Fruit fly (Drosophila melanogaster) whole organism, embryonic: ENCODE results near the gene CG18766.
A peak's percentile ranks its signal among the peaks of the same experiment; 100 is the strongest.

Experiments
- Antp ChIP-seq: fragments of 200-800 bp; sonication (Bioruptor generic); optimal IDR thresholded peaks from 3 replicates; lab custom pipeline; 2016; ENCODE audit warnings: missing biosample characterization, missing genetic modification characterization
- B-H1 ChIP-seq: fragments of 200-800 bp; sonication (Bioruptor generic); IDR thresholded peaks from 3 replicates; pipeline ENCODE4 v1.3.6; 2022; ENCODE audit warnings: missing biosample characterization, missing genetic modification characterization
- B-H2 ChIP-seq: fragments of 200-800 bp; sonication (Bioruptor generic); optimal IDR thresholded peaks from 2 replicates; lab custom pipeline; 2018; ENCODE audit warnings: missing biosample characterization, mild to moderate bottlenecking, missing genetic modification characterization
- BEAF-32 ChIP-seq: fragments of 200-800 bp; sonication (Bioruptor generic); optimal IDR thresholded peaks from 3 replicates; lab custom pipeline; 2017; ENCODE audit warnings: missing biosample characterization, missing genetic modification characterization, mild to moderate bottlenecking, moderate library complexity, missing genetic modification reagents
- CG10274 ChIP-seq: fragments of 200-800 bp; sonication (Bioruptor generic); optimal IDR thresholded peaks from 3 replicates; lab custom pipeline; 2017; ENCODE audit warnings: missing biosample characterization, mild to moderate bottlenecking, missing genetic modification characterization
- CG15011 ChIP-seq: fragments of 200-800 bp; sonication (Bioruptor generic); optimal IDR thresholded peaks from 3 replicates; lab custom pipeline; 2018; ENCODE audit warnings: missing biosample characterization, mild to moderate bottlenecking, missing genetic modification characterization
- CG15269 ChIP-seq: fragments of 200-800 bp; sonication (Bioruptor generic); optimal IDR thresholded peaks from 2 replicates; lab custom pipeline; 2018; ENCODE audit warnings: missing biosample characterization, mild to moderate bottlenecking, missing genetic modification characterization, moderate library complexity
- CG1603 ChIP-seq: fragments of 200-800 bp; sonication (Bioruptor generic); optimal IDR thresholded peaks from 2 replicates; lab custom pipeline; 2019; ENCODE audit warnings: missing biosample characterization, mild to moderate bottlenecking, missing genetic modification characterization, moderate library complexity
- CG17186 ChIP-seq: fragments of 200-800 bp; sonication (Bioruptor generic); optimal IDR thresholded peaks from 3 replicates; lab custom pipeline; 2017; ENCODE audit warnings: missing biosample characterization, missing genetic modification reagents, missing genetic modification characterization
- CG2129 ChIP-seq: fragments of 200-800 bp; sonication (Bioruptor generic); IDR thresholded peaks from 2 replicates; pipeline ENCODE4 v1.3.6; 2022; ENCODE audit warnings: missing biosample characterization, missing genetic modification characterization; ENCODE audit not compliant: partially characterized antibody
- CG2202 ChIP-seq: fragments of 200-800 bp; sonication (Bioruptor generic); optimal IDR thresholded peaks from 2 replicates; lab custom pipeline; 2018; ENCODE audit warnings: missing biosample characterization, mild to moderate bottlenecking, missing genetic modification characterization
- CG3163 ChIP-seq: fragments of 200-800 bp; sonication (Bioruptor generic); optimal IDR thresholded peaks from 3 replicates; lab custom pipeline; 2016; ENCODE audit warnings: missing biosample characterization, missing genetic modification characterization
- CG34422 ChIP-seq: fragments of 200-800 bp; sonication (Bioruptor generic); IDR thresholded peaks from 3 replicates; pipeline ENCODE4 v1.3.6; 2022; ENCODE audit warnings: missing biosample characterization, missing genetic modification characterization
- CG5245 ChIP-seq: fragments of 200-800 bp; sonication (Bioruptor generic); optimal IDR thresholded peaks from 3 replicates; lab custom pipeline; 2016; ENCODE audit warnings: missing biosample characterization, missing genetic modification characterization
- CG5953 ChIP-seq: fragments of 200-800 bp; sonication (Bioruptor generic); IDR thresholded peaks from 2 replicates; pipeline ENCODE4 v1.3.6; 2022; ENCODE audit warnings: missing biosample characterization, missing genetic modification characterization
- CG6654 ChIP-seq: fragments of 200-800 bp; sonication (Bioruptor generic); optimal IDR thresholded peaks from 2 replicates; lab custom pipeline; 2017; ENCODE audit warnings: missing biosample characterization, mild to moderate bottlenecking, missing genetic modification characterization
- CG6683 ChIP-seq: fragments of 200-800 bp; sonication (Bioruptor generic); optimal IDR thresholded peaks from 2 replicates; lab custom pipeline; 2017; ENCODE audit warnings: missing biosample characterization, mild to moderate bottlenecking, missing genetic modification characterization, missing genetic modification reagents
- CG8290 ChIP-seq, 3 experiments: fragments of 200-800 bp; sonication (Bioruptor generic); optimal IDR thresholded peaks; 2 replicates each; lab custom pipeline; 2016 to 2019; ENCODE audit warnings: missing biosample characterization in 3 of 3, missing genetic modification characterization in 3 of 3, mild to moderate bottlenecking in 2 of 3, moderate library complexity in 1 of 3
- CG8388 ChIP-seq: fragments of 200-800 bp; sonication (Bioruptor generic); optimal IDR thresholded peaks from 2 replicates; lab custom pipeline; 2019; ENCODE audit warnings: missing biosample characterization, mild to moderate bottlenecking, missing genetic modification characterization, moderate library complexity
- CG8924 ChIP-seq: fragments of 200-800 bp; optimal IDR thresholded peaks from 3 replicates; lab custom pipeline; 2019; ENCODE audit warnings: missing biosample characterization, mild to moderate bottlenecking, missing genetic modification characterization, moderate library complexity
- CHES-1-like ChIP-seq: fragments of 200-800 bp; sonication (Bioruptor generic); optimal IDR thresholded peaks from 2 replicates; lab custom pipeline; 2016; ENCODE audit warnings: missing biosample characterization, missing genetic modification characterization
- CoRest ChIP-seq: fragments of 200-800 bp; sonication (Bioruptor generic); optimal IDR thresholded peaks from 3 replicates; lab custom pipeline; 2018; ENCODE audit warnings: missing biosample characterization, mild to moderate bottlenecking, missing genetic modification characterization, moderate library complexity
- Dll ChIP-seq: fragments of 200-800 bp; sonication (Bioruptor generic); IDR thresholded peaks from 4 replicates; pipeline ENCODE4 v1.3.6; 2022; ENCODE audit warnings: missing biosample characterization, missing genetic modification characterization; ENCODE audit not compliant: partially characterized antibody
- HLH4C ChIP-seq: fragments of 200-800 bp; sonication (Bioruptor generic); IDR thresholded peaks from 3 replicates; pipeline ENCODE4 v1.3.6; 2022; ENCODE audit warnings: missing biosample characterization, missing genetic modification characterization; ENCODE audit not compliant: partially characterized antibody
- Lim3 ChIP-seq: fragments of 200-800 bp; sonication (Bioruptor generic); IDR thresholded peaks from 2 replicates; pipeline ENCODE4 v1.3.6; 2022; ENCODE audit warnings: missing biosample characterization, missing genetic modification characterization
- NFAT ChIP-seq: fragments of 200-800 bp; sonication (Bioruptor generic); IDR thresholded peaks from 2 replicates; pipeline ENCODE4 v1.3.6; 2022; ENCODE audit warnings: missing biosample characterization, missing genetic modification characterization
- Nf-YC ChIP-seq: fragments of 200-800 bp; optimal IDR thresholded peaks from 3 replicates; lab custom pipeline; 2019; ENCODE audit warnings: missing biosample characterization, mild to moderate bottlenecking, missing genetic modification characterization, moderate library complexity
- Poxn ChIP-seq: fragments of 200-800 bp; sonication (Bioruptor generic); IDR thresholded peaks from 2 replicates; pipeline ENCODE4 v1.3.6; 2022; ENCODE audit warnings: missing biosample characterization, missing genetic modification characterization
- TFAM ChIP-seq: fragments of 200-800 bp; sonication (Bioruptor generic); optimal IDR thresholded peaks from 2 replicates; lab custom pipeline; 2017; ENCODE audit warnings: missing biosample characterization, missing genetic modification characterization, inconsistent platforms
- Usf ChIP-seq: fragments of 200-800 bp; sonication (Bioruptor generic); optimal IDR thresholded peaks from 2 replicates; lab custom pipeline; 2017; ENCODE audit warnings: missing genotype, missing biosample characterization, missing genetic modification characterization
- Vsx1 ChIP-seq: fragments of 200-800 bp; sonication (Bioruptor generic); optimal IDR thresholded peaks from 2 replicates; lab custom pipeline; 2017; ENCODE audit warnings: missing biosample characterization, mild to moderate bottlenecking, missing genetic modification characterization, missing genetic modification reagents
- bab2 ChIP-seq: fragments of 200-800 bp; sonication (Bioruptor generic); optimal IDR thresholded peaks from 2 replicates; lab custom pipeline; 2016; ENCODE audit warnings: missing biosample characterization, missing genetic modification characterization
- cato ChIP-seq: fragments of 200-800 bp; sonication (Bioruptor generic); optimal IDR thresholded peaks from 2 replicates; lab custom pipeline; 2016; ENCODE audit warnings: missing biosample characterization, missing genetic modification characterization, borderline replicate concordance
- caup ChIP-seq: fragments of 200-800 bp; sonication (Bioruptor generic); optimal IDR thresholded peaks from 3 replicates; lab custom pipeline; 2017; ENCODE audit warnings: missing biosample characterization, mild to moderate bottlenecking, missing genetic modification characterization, moderate library complexity; ENCODE audit not compliant: severe bottlenecking
- ci ChIP-seq: fragments of 200-800 bp; sonication (Bioruptor generic); IDR thresholded peaks from 3 replicates; pipeline ENCODE4 v1.3.6; 2022; ENCODE audit warnings: missing biosample characterization, missing genetic modification characterization
- cwo ChIP-seq: fragments of 200-800 bp; sonication (Bioruptor generic); optimal IDR thresholded peaks from 3 replicates; lab custom pipeline; 2017; ENCODE audit warnings: missing biosample characterization, missing genetic modification characterization, mild to moderate bottlenecking, moderate library complexity, missing genetic modification reagents
- fd3F ChIP-seq: fragments of 200-800 bp; sonication (Bioruptor generic); optimal IDR thresholded peaks from 2 replicates; lab custom pipeline; 2018; ENCODE audit warnings: missing biosample characterization, mild to moderate bottlenecking, missing genetic modification characterization, moderate library complexity
- gce ChIP-seq: fragments of 200-800 bp; sonication (Bioruptor generic); IDR thresholded peaks from 3 replicates; pipeline ENCODE4 v1.3.6; 2022; ENCODE audit warnings: missing biosample characterization, missing genetic modification characterization
- lov ChIP-seq, 2 experiments: fragments of 200-800 bp in 1 of 2; fragments of >200 bp in 1 of 2; sonication (Bioruptor generic) in 1 of 2; IDR thresholded peaks in 1 of 2; optimal IDR thresholded peaks in 1 of 2; 2 replicates in 1 of 2; 3 replicates in 1 of 2; pipeline versions ENCODE4 v1.3.6 to Lab custom; 2017 to 2022; ENCODE audit warnings: missing biosample characterization in 1 of 2, missing genetic modification characterization in 1 of 2
- maf-S ChIP-seq: fragments of 200-800 bp; sonication (Bioruptor generic); optimal IDR thresholded peaks from 2 replicates; lab custom pipeline; 2016; ENCODE audit warnings: missing biosample characterization, missing genetic modification characterization
- oc ChIP-seq: fragments of 200-800 bp; sonication (Bioruptor generic); optimal IDR thresholded peaks from 2 replicates; lab custom pipeline; 2018; ENCODE audit warnings: missing biosample characterization, mild to moderate bottlenecking, missing genetic modification characterization, moderate library complexity
- pb ChIP-seq: fragments of 200-800 bp; sonication (Bioruptor generic); optimal IDR thresholded peaks from 3 replicates; lab custom pipeline; 2016; ENCODE audit warnings: missing biosample characterization, missing genetic modification characterization
- ranshi ChIP-seq: fragments of 200-800 bp; sonication (Bioruptor generic); IDR thresholded peaks from 2 replicates; pipeline ENCODE4 v1.3.6; 2022; ENCODE audit warnings: missing biosample characterization, missing genetic modification characterization
- repo ChIP-seq: fragments of 200-800 bp; sonication (Bioruptor generic); optimal IDR thresholded peaks from 2 replicates; lab custom pipeline; 2016; ENCODE audit warnings: missing biosample characterization, missing genetic modification characterization
- rib ChIP-seq: fragments of 200-800 bp; sonication (Bioruptor generic); IDR thresholded peaks from 2 replicates; pipeline ENCODE4 v1.3.6; 2022; ENCODE audit warnings: missing biosample characterization, missing genetic modification characterization
- shn ChIP-seq: fragments of 200-800 bp; sonication (Bioruptor generic); optimal IDR thresholded peaks from 3 replicates; lab custom pipeline; 2016; ENCODE audit warnings: missing biosample characterization, missing genetic modification characterization
- sob ChIP-seq: fragments of 200-800 bp; sonication (Bioruptor generic); IDR thresholded peaks from 2 replicates; pipeline ENCODE4 v1.3.6; 2022; ENCODE audit warnings: missing biosample characterization, missing genetic modification characterization
- tup ChIP-seq: fragments of 200-800 bp; sonication (Bioruptor generic); optimal IDR thresholded peaks from 2 replicates; lab custom pipeline; 2016; ENCODE audit warnings: missing biosample characterization, mild to moderate bottlenecking, missing genetic modification characterization, moderate library complexity

The CG18766 gene

dm6 chr3R:27292159-27292880, 47.3 kb upstream of the CG18766 start, which contains the start of gene CG3348 (continued):
- 0 out of 3 replicates have a peak, but pooled peaks have one; percentile 20 for TF ChIP-seq gce (GFP tag; lab: Robert Waterston, UW)
- no peak for TF ChIP-seq B-H1 (GFP tag; lab: Robert Waterston, UW)
- TF ChIP-seq rib, result peak; percentile 79
- peak; percentile 86 for TF ChIP-seq caup (GFP tag; lab: Kevin White, UChicago)
- 0 out of 3 replicates have a peak, but pooled peaks have one; percentile 29 for TF ChIP-seq CG34422 (GFP tag; lab: Robert Waterston, UW)
- TF ChIP-seq pb (GFP tag; lab: Kevin White, UChicago), result no peak
- TF ChIP-seq cato (GFP tag; lab: Kevin White, UChicago), result no peak
- TF ChIP-seq Usf (GFP tag; lab: Kevin White, UChicago), result peak; percentile 81
- TF ChIP-seq Nf-YC (tag; lab: Kevin White, UChicago), result no peak
- TF ChIP-seq bab2, result peak; percentile 74
- no peak for TF ChIP-seq Lim3
- peak; percentile 47 for TF ChIP-seq CG1603
- no peak for TF ChIP-seq CG2202 (tag; lab: Kevin White, UChicago)
- TF ChIP-seq B-H2 (GFP tag; lab: Kevin White, UChicago), result peak; percentile 70
- peak; percentile 65; the same call in 2 of the 3 replicates for TF ChIP-seq ci (GFP tag; lab: Robert Waterston, UW)
- TF ChIP-seq Dll (GFP tag; lab: Robert Waterston, UW), result no peak
- peak; percentile 65 for TF ChIP-seq Poxn (GFP tag; lab: Robert Waterston, UW)
- no peak for TF ChIP-seq lov (optimal IDR thresholded peaks at IDR 0.05; lab: Kevin White, UChicago)
- no peak for TF ChIP-seq lov (GFP tag; IDR thresholded peaks at IDR 0.05; lab: Robert Waterston, UW)
- TF ChIP-seq oc (tag; lab: Kevin White, UChicago), result no peak
- no peak for TF ChIP-seq CG8290 (GFP tag; optimal IDR thresholded peaks at IDR 0.05; lab: Kevin White, UChicago)
- TF ChIP-seq CG8290 (tag; optimal IDR thresholded peaks at IDR 0.05; lab: Kevin White, UChicago), result no peak
- peak; percentile 50 for TF ChIP-seq CG5245 (GFP tag; lab: Kevin White, UChicago)
- TF ChIP-seq CG2129, result no peak
- peak; percentile 51 for TF ChIP-seq fd3F (GFP tag; lab: Kevin White, UChicago)
- TF ChIP-seq sob (GFP tag; lab: Robert Waterston, UW), result peak; percentile 79
- TF ChIP-seq CG8388 (GFP tag; lab: Kevin White, UChicago), result peak; percentile 67
- no peak for TF ChIP-seq maf-S (GFP tag; lab: Kevin White, UChicago)
- TF ChIP-seq CG15269 (tag; lab: Kevin White, UChicago), result peak; percentile 76
- TF ChIP-seq CG5953 (GFP tag; lab: Robert Waterston, UW), result no peak
- peak; percentile 73 for TF ChIP-seq CoRest (tag; lab: Kevin White, UChicago)
- peak; percentile 86 for TF ChIP-seq cwo (GFP tag; lab: Kevin White, UChicago)
- TF ChIP-seq CG6683 (GFP tag; lab: Kevin White, UChicago), result no peak
- TF ChIP-seq CG6654 (GFP tag; lab: Kevin White, UChicago), result peak; percentile 48
- no peak for TF ChIP-seq repo (GFP tag; lab: Kevin White, UChicago)
- TF ChIP-seq CHES-1-like (GFP tag; lab: Kevin White, UChicago), result peak; percentile 63
- TF ChIP-seq tup (GFP tag; lab: Kevin White, UChicago), result peak; percentile 20
- TF ChIP-seq NFAT (GFP tag; lab: Robert Waterston, UW), result peak; percentile 69
- peak; percentile 79 for TF ChIP-seq ranshi (GFP tag; lab: Robert Waterston, UW)
- TF ChIP-seq BEAF-32, result no peak
- TF ChIP-seq CG15011 (GFP tag; lab: Kevin White, UChicago), result peak; percentile 74
- TF ChIP-seq CG8924 (tag; lab: Kevin White, UChicago), result peak; percentile 62
- no peak for TF ChIP-seq TFAM (GFP tag; lab: Kevin White, UChicago)
- TF ChIP-seq Vsx1 (GFP tag; lab: Kevin White, UChicago), result no peak
- no peak for TF ChIP-seq CG3163 (GFP tag; lab: Kevin White, UChicago)
- TF ChIP-seq HLH4C (GFP tag; lab: Robert Waterston, UW), result no peak
- peak; percentile 56 for TF ChIP-seq CG10274
- peak; percentile 6 for TF ChIP-seq shn (GFP tag; lab: Kevin White, UChicago)
- TF ChIP-seq Antp (GFP tag; lab: Kevin White, UChicago), result peak; percentile 4
- TF ChIP-seq CG17186 (GFP tag; lab: Kevin White, UChicago), result no peak
